Fruit fly (Drosophila melanogaster): ENCODE data around the gene CG18662.
A peak's percentile ranks its signal among the peaks of the same experiment; 100 is the strongest.

CG18662 gene

DNA sequence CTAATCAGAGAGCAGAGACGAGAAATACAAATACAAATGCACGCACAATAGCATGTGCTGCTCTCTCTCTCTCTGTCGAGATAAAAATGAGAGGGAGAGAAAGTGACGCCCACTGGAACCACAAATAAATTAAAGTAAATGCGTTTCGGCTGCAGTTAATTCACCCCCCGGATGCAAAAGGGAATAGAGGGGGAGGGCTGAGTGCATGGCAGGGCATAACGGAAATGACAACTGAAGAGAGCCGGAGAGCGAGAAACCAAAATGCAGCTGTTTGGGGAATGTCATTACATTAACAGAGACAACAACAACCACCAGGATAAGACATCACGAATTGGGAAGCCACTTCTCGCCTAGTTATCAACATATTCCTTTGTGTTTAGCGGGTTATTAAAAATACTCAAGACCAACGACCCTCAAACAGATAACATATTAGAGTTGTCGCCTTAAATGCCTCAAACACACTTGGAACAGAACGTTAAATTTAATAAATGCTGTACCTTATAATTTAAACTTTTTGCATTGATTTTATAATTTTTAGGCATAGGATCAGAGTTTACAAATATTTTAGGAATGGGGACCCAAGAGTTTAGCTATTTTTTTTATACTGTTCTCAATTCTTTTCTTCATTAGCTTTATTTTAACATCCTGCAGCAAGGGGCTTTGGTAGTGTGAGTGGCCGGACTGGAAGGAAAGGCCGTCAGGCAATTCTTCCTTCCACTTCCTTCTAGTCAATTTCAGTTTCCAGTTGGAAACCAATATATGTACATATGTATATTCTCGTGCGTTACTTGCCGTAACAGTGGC is 30.3 kb upstream of the CG18662 start:
- no peak for TF ChIP-seq usp (GFP tag; optimal IDR thresholded peaks at IDR 0.05)

DNA sequence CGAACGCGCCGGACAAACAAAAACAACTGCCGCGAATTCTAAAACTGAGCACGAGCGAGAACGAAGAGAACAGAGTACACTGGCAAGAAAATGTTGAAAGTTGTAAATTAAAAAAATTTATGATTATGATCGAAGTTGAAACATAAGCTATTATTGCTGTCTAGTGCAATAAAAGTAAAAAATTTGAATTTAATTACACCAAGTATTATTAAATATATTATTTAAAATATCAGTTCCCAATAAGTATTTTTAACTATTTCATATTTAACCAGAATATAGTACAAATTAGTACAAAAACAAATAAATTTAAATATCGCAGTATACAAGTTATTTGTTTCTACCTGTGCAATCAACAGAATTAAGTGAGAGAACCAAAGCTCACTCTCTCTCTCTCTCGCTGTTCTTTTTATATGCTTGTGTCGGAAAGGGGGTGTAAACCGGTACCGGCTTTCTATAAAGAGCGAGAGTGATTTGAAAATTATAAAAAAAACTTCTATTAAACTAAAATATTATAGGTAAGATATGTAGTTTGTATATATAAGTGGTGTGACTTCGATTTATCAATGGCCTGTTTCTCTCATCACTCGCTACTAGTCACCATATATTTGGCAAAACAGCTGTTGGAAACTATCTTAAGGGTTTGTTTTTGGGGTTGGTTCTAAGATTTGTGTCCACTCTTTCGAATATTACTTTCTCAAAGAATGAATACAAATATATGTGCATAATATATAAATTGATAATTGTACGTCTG is 29.1 kb upstream of the CG18662 start, which contains the start of gene C1GalTA:
Gene C1GalTA, minus strand, starts transcription at position 33 of the 751 bp plus-strand sequence.
- no peak for TF ChIP-seq CG8478 (optimal IDR thresholded peaks at IDR 0.05)
- no peak for TF ChIP-seq pan (optimal IDR thresholded peaks at IDR 0.05)
- no peak for TF ChIP-seq usp (GFP tag; optimal IDR thresholded peaks at IDR 0.05)
- TF ChIP-seq Dll (optimal IDR thresholded peaks at IDR 0.05) = no peak
- no peak for TF ChIP-seq psq (optimal IDR thresholded peaks at IDR 0.05)
- no peak for TF ChIP-seq EcR (GFP tag; optimal IDR thresholded peaks at IDR 0.05)

DNA sequence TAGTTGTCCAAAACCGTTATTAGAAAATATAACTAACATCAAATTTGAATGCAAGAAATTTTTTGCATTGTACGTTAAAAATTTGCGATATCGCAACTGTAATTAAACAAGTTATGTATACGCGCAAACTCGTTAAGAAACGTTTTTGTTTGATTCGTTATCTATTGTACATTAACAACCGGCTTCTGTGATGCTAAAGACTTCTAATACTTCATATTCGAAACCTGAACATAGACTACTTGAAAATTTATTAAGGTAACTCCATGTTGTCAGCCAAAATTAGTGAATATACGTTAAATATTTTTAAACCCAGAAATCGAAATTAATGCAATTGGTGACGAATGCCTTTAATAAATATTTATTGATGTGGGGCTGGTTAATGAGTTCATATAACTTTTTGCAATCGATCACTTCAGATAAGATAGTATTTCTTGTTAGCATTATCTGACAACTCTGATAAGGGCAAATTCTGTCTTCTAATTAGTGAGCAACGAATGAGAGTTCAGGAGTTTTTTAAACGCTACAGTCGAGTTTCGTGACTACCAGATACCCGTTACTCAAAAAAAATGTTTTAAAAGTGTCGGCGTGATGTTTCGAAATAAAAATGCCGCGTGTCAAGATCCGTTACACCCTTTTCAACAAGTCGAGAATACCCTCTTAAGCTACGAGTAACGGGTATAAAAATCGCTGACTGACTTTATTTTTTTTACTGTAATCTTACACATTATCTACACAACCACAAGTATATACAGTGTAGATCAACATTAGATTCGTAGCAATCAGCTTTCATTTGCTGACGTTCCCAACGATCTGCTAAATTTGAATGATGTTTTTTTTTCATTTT is 28.0 kb upstream of the CG18662 start:
- no peak for TF ChIP-seq CG8478 (optimal IDR thresholded peaks at IDR 0.05)
- peak; percentile 71 for TF ChIP-seq pan (optimal IDR thresholded peaks at IDR 0.05)

DNA sequence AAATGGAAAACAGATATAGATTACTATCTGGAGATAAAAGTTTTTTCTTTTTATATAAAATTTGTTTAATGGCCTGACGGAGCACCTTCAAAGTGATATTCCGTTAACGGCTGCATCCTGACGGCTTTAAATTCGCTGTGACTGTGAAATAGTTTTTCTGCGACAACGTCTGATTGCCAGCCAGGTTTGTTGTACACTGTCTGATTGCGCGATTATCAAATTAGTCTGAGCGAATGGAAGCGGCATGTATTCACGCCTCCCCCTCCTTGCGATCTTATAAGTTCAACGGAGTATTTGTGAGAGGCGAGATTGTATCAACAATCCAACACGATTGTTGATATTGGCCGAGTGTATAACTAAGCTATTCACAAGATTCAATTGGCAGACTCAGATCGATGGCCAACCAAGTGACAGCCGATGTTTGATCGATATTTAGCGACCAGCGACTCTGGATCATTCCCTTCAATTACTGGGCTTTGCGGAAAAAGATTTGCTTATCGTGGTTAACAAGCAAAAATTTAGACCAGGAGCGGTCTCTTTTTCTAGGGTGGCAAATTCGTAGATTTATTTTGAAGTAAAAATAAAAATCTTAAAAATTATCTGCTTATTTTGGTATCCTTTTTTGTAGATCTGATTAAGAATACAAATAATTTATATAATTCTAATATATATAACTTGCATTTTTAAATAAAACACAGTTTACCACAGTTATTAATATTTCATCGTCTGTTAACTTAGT is 24.7 kb upstream of the CG18662 start:
- no peak for TF ChIP-seq usp (GFP tag; optimal IDR thresholded peaks at IDR 0.05)
- no peak for TF ChIP-seq psq (optimal IDR thresholded peaks at IDR 0.05)
- TF ChIP-seq Dll (optimal IDR thresholded peaks at IDR 0.05) = no peak
- no peak for TF ChIP-seq pan (optimal IDR thresholded peaks at IDR 0.05)
- no peak for TF ChIP-seq EcR (GFP tag; optimal IDR thresholded peaks at IDR 0.05)

DNA sequence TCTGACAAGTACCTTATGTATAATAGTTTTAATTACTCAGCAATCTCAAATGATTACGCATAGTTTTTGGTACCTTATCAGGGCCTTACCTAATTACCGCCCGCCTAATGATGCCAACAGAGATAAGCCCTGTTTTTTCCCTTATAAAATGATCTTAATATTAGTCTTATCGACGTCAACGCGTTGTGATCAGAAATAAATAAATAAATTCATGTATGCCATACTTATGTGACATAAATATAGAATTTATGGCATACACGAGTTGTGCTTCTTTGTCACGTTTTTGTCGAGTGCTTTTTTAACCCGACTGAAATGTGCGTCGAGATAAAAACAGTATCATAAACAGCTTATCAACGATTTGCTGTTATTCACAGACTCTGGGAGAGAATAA is 24.1 kb upstream of the CG18662 start:
- TF ChIP-seq Dll (optimal IDR thresholded peaks at IDR 0.05) (no peak), CG8478 (optimal IDR thresholded peaks at IDR 0.05) (no peak), pan (optimal IDR thresholded peaks at IDR 0.05) (no peak), usp (GFP tag; optimal IDR thresholded peaks at IDR 0.05) (no peak)

DNA sequence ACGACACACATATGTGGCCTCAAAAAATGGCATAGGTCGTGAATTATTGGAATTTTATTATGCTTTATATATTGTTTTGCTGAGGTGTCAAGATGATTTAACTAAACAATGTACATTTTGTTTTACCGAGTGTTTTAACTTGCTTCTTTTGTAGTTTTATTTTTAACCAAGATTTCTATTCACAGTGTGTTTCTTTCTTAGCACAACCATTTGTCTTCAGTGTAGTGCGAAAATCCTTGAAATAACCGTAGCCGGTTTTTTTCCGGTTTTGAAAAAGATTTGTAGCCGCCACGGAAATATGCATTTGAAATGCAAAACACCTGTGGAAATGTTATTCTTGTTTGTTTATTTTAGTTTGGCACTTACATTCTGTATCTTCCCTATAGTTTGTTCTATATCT is 23.3 kb upstream of the CG18662 start:
- no peak for TF ChIP-seq psq (optimal IDR thresholded peaks at IDR 0.05)

DNA sequence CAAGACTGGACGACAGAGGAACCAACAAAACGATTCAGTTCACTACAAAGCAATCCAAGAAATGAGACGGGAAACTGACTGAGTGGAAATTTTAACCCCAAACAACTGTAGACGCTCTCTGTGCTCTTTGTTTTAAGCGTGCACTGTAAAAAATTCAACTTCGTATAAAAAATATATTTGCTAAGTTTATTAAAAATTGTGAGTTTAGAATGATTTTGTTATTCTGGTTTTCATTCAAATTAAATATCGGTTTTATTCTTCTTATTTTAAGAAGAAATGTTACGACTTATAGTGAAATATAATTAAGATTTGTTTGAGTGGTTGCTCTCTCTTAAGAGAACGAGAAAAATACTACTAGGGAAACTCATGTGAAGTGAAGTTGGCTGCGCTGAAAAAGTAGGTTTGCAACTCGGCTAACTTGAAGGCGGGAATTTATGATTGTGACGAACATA is 22.4 kb upstream of the CG18662 start:
- TF ChIP-seq usp (GFP tag; optimal IDR thresholded peaks at IDR 0.05) (no peak), Dll (optimal IDR thresholded peaks at IDR 0.05) (no peak), psq (optimal IDR thresholded peaks at IDR 0.05) (no peak), pan (optimal IDR thresholded peaks at IDR 0.05) (no peak), EcR (GFP tag; optimal IDR thresholded peaks at IDR 0.05) (no peak), CG8478 (optimal IDR thresholded peaks at IDR 0.05) (no peak)

DNA sequence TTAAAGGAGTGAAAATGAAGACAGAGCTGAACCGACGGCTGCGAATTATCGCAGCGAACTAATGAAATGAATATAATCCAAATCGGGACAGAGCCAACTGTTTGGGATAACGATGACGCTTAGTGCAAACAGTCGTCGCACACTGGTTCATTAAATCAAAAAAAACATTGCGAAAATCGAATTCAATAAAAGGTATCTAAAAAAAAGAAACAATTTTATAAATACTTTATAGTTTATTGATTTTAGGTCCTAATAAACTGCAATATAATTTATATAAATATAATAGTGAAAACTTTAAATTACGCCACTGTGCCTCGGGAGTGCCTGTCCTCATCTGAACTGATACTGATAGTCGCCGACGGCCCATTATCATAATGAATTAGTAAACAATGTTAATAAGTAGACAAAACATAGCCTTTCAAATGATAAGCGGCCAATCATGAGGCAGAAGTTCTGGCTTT is 21.4 kb upstream of the CG18662 start, which contains the start of gene CG31886:
Gene CG31886, minus strand, starts transcription at position 51 of the 461 bp plus-strand sequence.
- TF ChIP-seq pan (optimal IDR thresholded peaks at IDR 0.05) (no peak), EcR (GFP tag; optimal IDR thresholded peaks at IDR 0.05) (no peak)

DNA sequence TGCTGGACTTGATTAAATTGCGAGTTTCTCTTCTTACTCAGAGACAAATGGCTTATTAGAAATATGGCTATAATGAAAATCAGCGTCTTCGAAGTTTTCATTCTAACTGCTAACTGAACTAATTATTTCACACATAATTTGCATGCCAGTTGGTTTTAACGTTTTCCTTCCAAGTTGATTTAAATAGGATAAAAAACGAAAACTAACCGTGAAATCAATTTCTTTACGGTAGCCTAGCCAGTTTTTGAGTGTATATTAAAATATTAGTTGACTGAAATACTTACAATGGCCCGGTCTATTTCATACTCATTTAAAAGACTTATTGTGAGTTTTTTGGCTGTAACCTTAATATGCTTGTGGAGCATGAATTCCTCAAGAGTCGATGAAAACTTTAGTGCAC is 18.2 kb upstream of the CG18662 start, which contains the start of the genes CG9525 and CG32985:
Gene CG9525, minus strand, starts transcription at position 101 of the 400 bp plus-strand sequence.
Gene CG32985, plus strand, starts transcription at position 280 of the 400 bp plus-strand sequence.
- TF ChIP-seq psq (optimal IDR thresholded peaks at IDR 0.05) (no peak), Dll (optimal IDR thresholded peaks at IDR 0.05) (no peak), CG8478 (optimal IDR thresholded peaks at IDR 0.05) (no peak), EcR (GFP tag; optimal IDR thresholded peaks at IDR 0.05) (no peak), pan (optimal IDR thresholded peaks at IDR 0.05) (no peak), usp (GFP tag; optimal IDR thresholded peaks at IDR 0.05) (no peak)

DNA sequence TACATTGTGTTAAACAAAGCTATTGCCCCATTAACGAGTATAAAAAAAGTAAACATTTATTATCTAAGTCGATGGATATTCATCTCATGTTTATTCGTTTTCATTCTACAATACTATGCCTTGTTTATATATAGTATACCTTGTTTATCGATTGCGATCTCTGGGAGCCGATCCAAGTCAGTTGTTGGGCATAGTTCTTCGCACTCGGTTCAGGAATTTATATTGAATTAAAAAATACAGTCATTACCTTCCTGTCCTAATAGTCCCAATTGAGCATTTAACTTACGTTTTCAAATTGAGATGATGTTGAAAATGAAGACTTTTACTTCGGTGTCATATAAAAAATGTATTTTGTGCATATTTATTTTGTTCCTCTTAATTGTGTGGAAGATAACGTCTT is 15.8 kb upstream of the CG18662 start, which contains the start of gene CG32984:
Gene CG32984, plus strand, starts transcription at position 301 of the 400 bp plus-strand sequence.
- no peak for TF ChIP-seq Dll (optimal IDR thresholded peaks at IDR 0.05)
- no peak for TF ChIP-seq CG8478 (optimal IDR thresholded peaks at IDR 0.05)
- TF ChIP-seq pan (optimal IDR thresholded peaks at IDR 0.05) = no peak
- no peak for TF ChIP-seq usp (GFP tag; optimal IDR thresholded peaks at IDR 0.05)
- no peak for TF ChIP-seq psq (optimal IDR thresholded peaks at IDR 0.05)
- TF ChIP-seq EcR (GFP tag; optimal IDR thresholded peaks at IDR 0.05) = no peak

DNA sequence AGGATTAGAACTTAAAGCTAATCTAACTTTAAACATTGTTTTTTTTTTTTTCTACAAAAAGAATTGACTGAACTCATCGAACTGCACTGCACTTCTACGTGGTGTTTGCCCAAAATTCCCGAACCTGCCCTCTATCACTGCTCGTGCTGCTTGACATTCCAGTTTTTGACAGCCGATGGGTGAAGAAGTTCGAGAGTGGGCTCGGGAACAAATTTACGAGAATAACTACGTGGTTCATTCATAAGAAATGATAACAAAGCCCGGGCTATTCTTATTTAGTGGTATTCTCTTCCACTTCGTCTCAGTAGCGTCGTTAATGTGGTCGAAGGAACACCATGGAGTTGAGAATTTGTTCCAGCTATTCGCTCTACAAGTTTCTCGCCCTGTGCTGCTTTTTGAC is 13.2 kb upstream of the CG18662 start, which contains the start of gene CG18088:
Gene CG18088, plus strand, starts transcription at position 301 of the 400 bp plus-strand sequence.
- TF ChIP-seq pan (optimal IDR thresholded peaks at IDR 0.05) = no peak
- TF ChIP-seq Dll (optimal IDR thresholded peaks at IDR 0.05) = no peak
- no peak for TF ChIP-seq EcR (GFP tag; optimal IDR thresholded peaks at IDR 0.05)
- TF ChIP-seq CG8478 (optimal IDR thresholded peaks at IDR 0.05) = no peak
- no peak for TF ChIP-seq psq (optimal IDR thresholded peaks at IDR 0.05)
